Worm (Caenorhabditis elegans) whole organism, late embryonic: ENCODE results near the gene ZK154.5.

Experiments
- C08G9.2 ChIP-seq: sonication (generic microtip); optimal IDR thresholded peaks from 2 replicates; lab custom pipeline; 2016; ENCODE audit warnings: mild to moderate bottlenecking, missing genetic modification characterization, moderate library complexity, missing compliant biosample characterization
- C38D4.7 ChIP-seq: fragments of 200-800 bp; sonication (Bioruptor generic); optimal IDR thresholded peaks from 2 replicates; lab custom pipeline; 2018; ENCODE audit warnings: mild to moderate bottlenecking, missing genetic modification characterization, moderate library complexity, missing compliant biosample characterization
- F13H6.1 ChIP-seq: sonication (generic microtip); optimal IDR thresholded peaks from 2 replicates; lab custom pipeline; 2016; ENCODE audit warnings: missing genetic modification characterization, missing compliant biosample characterization
- K09A11.1 ChIP-seq: sonication (generic microtip); optimal IDR thresholded peaks from 2 replicates; lab custom pipeline; 2017; ENCODE audit warnings: antibody characterized with exemption, mild to moderate bottlenecking, missing genetic modification characterization, missing compliant biosample characterization; ENCODE audit not compliant: insufficient read depth
- T23F11.4 ChIP-seq: fragments of 200-800 bp; sonication (Bioruptor generic); optimal IDR thresholded peaks from 2 replicates; lab custom pipeline; 2018; ENCODE audit warnings: mild to moderate bottlenecking, missing genetic modification characterization, missing compliant biosample characterization
- Y22D7AL.16 ChIP-seq: sonication (generic microtip); optimal IDR thresholded peaks from 2 replicates; lab custom pipeline; 2016; ENCODE audit warnings: missing genetic modification characterization, missing compliant biosample characterization
- ceh-19 ChIP-seq: fragments of 200-800 bp; sonication (Bioruptor generic); optimal IDR thresholded peaks from 2 replicates; lab custom pipeline; 2018; ENCODE audit warnings: mild to moderate bottlenecking, missing genetic modification characterization, missing compliant biosample characterization
- ceh-2 ChIP-seq: sonication (generic microtip); optimal IDR thresholded peaks from 2 replicates; lab custom pipeline; 2016; ENCODE audit warnings: missing genotype, missing genetic modification characterization, missing compliant biosample characterization
- ceh-22 ChIP-seq: sonication (generic microtip); optimal IDR thresholded peaks from 2 replicates; lab custom pipeline; 2017; ENCODE audit warnings: missing biosample characterization, missing genetic modification characterization
- ceh-24 ChIP-seq: sonication (generic microtip); optimal IDR thresholded peaks from 2 replicates; lab custom pipeline; 2016; ENCODE audit warnings: mild to moderate bottlenecking, missing genetic modification characterization, missing compliant biosample characterization
- ceh-31 ChIP-seq: sonication (generic microtip); optimal IDR thresholded peaks from 2 replicates; lab custom pipeline; 2016; ENCODE audit warnings: missing genetic modification characterization, missing compliant biosample characterization
- ceh-34 ChIP-seq: sonication (generic microtip); optimal IDR thresholded peaks from 2 replicates; lab custom pipeline; 2016; ENCODE audit warnings: mild to moderate bottlenecking, missing genetic modification characterization, missing compliant biosample characterization
- ceh-45 ChIP-seq: fragments of 200-800 bp; sonication (Bioruptor generic); IDR thresholded peaks from 2 replicates; pipeline ENCODE4 v1.3.6; 2022; ENCODE audit warnings: missing genetic modification reagents, missing genetic modification characterization, missing compliant biosample characterization
- dve-1 ChIP-seq: sonication (generic microtip); optimal IDR thresholded peaks from 2 replicates; lab custom pipeline; 2017; ENCODE audit warnings: antibody characterized with exemption, mild to moderate bottlenecking, missing genetic modification characterization, missing compliant biosample characterization
- elt-2 ChIP-seq: sonication (generic microtip); optimal IDR thresholded peaks from 2 replicates; lab custom pipeline; 2016; ENCODE audit warnings: missing genetic modification reagents, missing genetic modification characterization, missing compliant biosample characterization
- fax-1 ChIP-seq: sonication (generic microtip); optimal IDR thresholded peaks from 2 replicates; lab custom pipeline; 2016; ENCODE audit warnings: missing genotype, missing genetic modification characterization, missing compliant biosample characterization
- fkh-10 ChIP-seq: fragments of 150-350 bp; optimal IDR thresholded peaks from 2 replicates; lab custom pipeline; 2014; ENCODE audit warnings: missing biosample characterization, missing genetic modification reagents, missing genetic modification characterization
- gmeb-2 ChIP-seq: sonication (generic microtip); optimal IDR thresholded peaks from 2 replicates; lab custom pipeline; 2016; ENCODE audit warnings: missing genetic modification characterization, inconsistent platforms, missing compliant biosample characterization
- hlh-13 ChIP-seq: fragments of 200-800 bp; sonication (Bioruptor generic); optimal IDR thresholded peaks from 2 replicates; lab custom pipeline; 2018; ENCODE audit warnings: mild to moderate bottlenecking, missing genetic modification characterization, missing compliant biosample characterization
- hlh-6 ChIP-seq: sonication (generic microtip); optimal IDR thresholded peaks from 2 replicates; lab custom pipeline; 2016; ENCODE audit warnings: missing genotype, missing genetic modification characterization, missing compliant biosample characterization
- hlh-8 ChIP-seq: sonication (generic microtip); optimal IDR thresholded peaks from 2 replicates; lab custom pipeline; 2016; ENCODE audit warnings: missing genotype, missing genetic modification characterization, missing compliant biosample characterization
- lim-6 ChIP-seq: sonication (generic microtip); optimal IDR thresholded peaks from 2 replicates; lab custom pipeline; 2016; ENCODE audit warnings: missing genetic modification characterization, missing compliant biosample characterization
- nhr-11 ChIP-seq: fragments of 150-350 bp; optimal IDR thresholded peaks from 2 replicates; lab custom pipeline; 2014; ENCODE audit warnings: missing biosample characterization, missing genetic modification characterization
- nhr-232 ChIP-seq: sonication (generic microtip); optimal IDR thresholded peaks from 2 replicates; lab custom pipeline; 2016; ENCODE audit warnings: missing genetic modification characterization, missing compliant biosample characterization
- pag-3 ChIP-seq: sonication (generic microtip); optimal IDR thresholded peaks from 2 replicates; lab custom pipeline; 2016; ENCODE audit warnings: missing compliant biosample characterization, missing genetic modification characterization, borderline replicate concordance
- pax-1 ChIP-seq: fragments of 150-350 bp; optimal IDR thresholded peaks from 2 replicates; lab custom pipeline; 2014; ENCODE audit warnings: missing biosample characterization, missing genetic modification characterization
- pqm-1 ChIP-seq: sonication (generic microtip); optimal IDR thresholded peaks from 2 replicates; lab custom pipeline; 2016; ENCODE audit warnings: missing genetic modification characterization, missing compliant biosample characterization
- sox-2 ChIP-seq: fragments of 200-800 bp; sonication (Bioruptor generic); IDR thresholded peaks from 2 replicates; pipeline ENCODE4 v1.3.6; 2022; ENCODE audit warnings: missing genetic modification reagents, missing genetic modification characterization, missing compliant biosample characterization
- sox-4 ChIP-seq: sonication (generic microtip); optimal IDR thresholded peaks from 2 replicates; lab custom pipeline; 2017; ENCODE audit warnings: mild to moderate bottlenecking, missing genetic modification characterization, inconsistent platforms, missing compliant biosample characterization
- tbx-2 ChIP-seq: sonication (generic microtip); optimal IDR thresholded peaks from 2 replicates; lab custom pipeline; 2016; ENCODE audit warnings: missing genetic modification characterization, missing compliant biosample characterization
- tbx-7 ChIP-seq: sonication (generic microtip); optimal IDR thresholded peaks from 2 replicates; lab custom pipeline; 2016; ENCODE audit warnings: missing genotype, missing genetic modification characterization, missing compliant biosample characterization
- ttx-3 ChIP-seq: sonication (generic microtip); optimal IDR thresholded peaks from 2 replicates; lab custom pipeline; 2016; ENCODE audit warnings: missing genetic modification reagents, missing genetic modification characterization, missing compliant biosample characterization
- unc-42 ChIP-seq: sonication (generic microtip); optimal IDR thresholded peaks from 2 replicates; lab custom pipeline; 2016; ENCODE audit warnings: missing genotype, missing genetic modification characterization, missing compliant biosample characterization
- unc-86 ChIP-seq: sonication (generic microtip); optimal IDR thresholded peaks from 2 replicates; lab custom pipeline; 2016; ENCODE audit warnings: missing genetic modification characterization, missing compliant biosample characterization
- zip-5 ChIP-seq: sonication (generic microtip); optimal IDR thresholded peaks from 2 replicates; lab custom pipeline; 2016; ENCODE audit warnings: missing genetic modification characterization, missing compliant biosample characterization

ZK154.5 gene

ce11 chrX:7817555-7817954, 29.8 kb upstream of the ZK154.5 start:
- no peak for TF ChIP-seq C08G9.2 (tag; lab: Kevin White, UChicago)

DNA sequence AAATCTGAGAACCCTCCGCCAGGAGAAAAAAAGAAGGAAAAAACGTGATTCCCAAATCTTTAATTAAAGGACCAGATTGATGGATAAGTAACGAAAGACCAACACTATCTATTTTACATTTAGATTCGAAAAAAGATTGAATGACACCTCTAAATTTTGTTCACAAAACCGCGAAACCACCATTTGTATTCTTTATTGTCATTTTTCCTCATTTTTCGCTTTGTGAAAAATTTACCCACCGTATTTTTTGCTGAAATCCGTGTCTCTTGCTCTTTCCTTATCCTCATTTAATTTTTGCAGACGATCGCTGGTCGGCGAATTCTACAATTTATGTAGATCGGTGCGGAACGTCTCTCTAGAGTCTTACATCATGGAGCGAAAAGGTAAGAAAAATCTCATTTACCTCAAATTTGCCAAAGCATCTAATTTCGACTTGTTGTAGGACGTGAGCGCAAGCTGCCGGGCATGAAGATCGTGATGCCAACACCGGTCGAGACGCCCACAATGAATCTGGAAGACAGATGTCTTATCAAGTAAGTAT, 28.8 kb upstream of the ZK154.5 start, which contains the start of the genes sek-1 and R03G5.6:
sek-1 (plus strand) TSS at position 301 of the 541 bp plus-strand sequence.
R03G5.6 (minus strand) TSS at position 491 of the 541 bp plus-strand sequence.
- no peak for TF ChIP-seq ttx-3 (tag; lab: Kevin White, UChicago)
- TF ChIP-seq zip-5: no peak
- no peak for TF ChIP-seq hlh-6
- TF ChIP-seq ceh-34 (tag; lab: Kevin White, UChicago): no peak
- TF ChIP-seq hlh-8 (tag; lab: Kevin White, UChicago): no peak
- no peak for TF ChIP-seq ceh-31 (tag; lab: Kevin White, UChicago)
- no peak for TF ChIP-seq dve-1 (tag; lab: Kevin White, UChicago)
- no peak for TF ChIP-seq nhr-232 (tag; lab: Kevin White, UChicago)
- no peak for TF ChIP-seq sox-2 (GFP tag; lab: Robert Waterston, UW)
- TF ChIP-seq ceh-19: no peak
- TF ChIP-seq F13H6.1: no peak
- TF ChIP-seq T23F11.4: no peak
- TF ChIP-seq unc-86 (tag; lab: Kevin White, UChicago): no peak
- TF ChIP-seq Y22D7AL.16: no peak
- no peak for TF ChIP-seq pax-1
- TF ChIP-seq tbx-2 (tag; lab: Kevin White, UChicago): no peak
- TF ChIP-seq ceh-24 (tag; lab: Kevin White, UChicago): no peak
- TF ChIP-seq lim-6 (tag; lab: Kevin White, UChicago): no peak

DNA sequence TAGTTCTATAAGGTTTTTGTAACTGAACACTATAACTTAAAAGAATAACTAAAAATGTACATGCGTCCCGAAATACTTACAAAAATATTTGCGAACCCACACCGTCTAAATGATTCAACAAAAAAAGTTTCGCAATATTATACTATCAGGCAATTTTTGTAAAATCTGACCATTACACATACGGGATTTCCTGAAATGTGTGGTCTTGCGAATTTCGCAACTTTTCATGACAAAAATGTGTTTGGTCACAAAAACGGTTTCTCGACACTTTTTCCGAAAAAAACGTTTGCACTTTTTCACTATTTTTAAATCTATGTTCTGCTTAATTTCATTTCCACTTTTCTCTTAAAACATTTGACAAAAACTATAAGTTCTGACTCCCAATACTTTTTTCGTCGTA, 27.5 kb upstream of the ZK154.5 start:
- TF ChIP-seq gmeb-2 (tag; lab: Kevin White, UChicago): no peak
- no peak for TF ChIP-seq unc-42 (tag; lab: Kevin White, UChicago)
- TF ChIP-seq pqm-1: no peak
- no peak for TF ChIP-seq nhr-11
- no peak for TF ChIP-seq unc-86 (tag; lab: Kevin White, UChicago)
- no peak for TF ChIP-seq C38D4.7 (GFP tag; lab: Kevin White, UChicago)
- no peak for TF ChIP-seq ceh-22 (tag; lab: Kevin White, UChicago)
- TF ChIP-seq fkh-10 (GFP tag; lab: Kevin White, UChicago): no peak
- no peak for TF ChIP-seq fax-1 (tag; lab: Kevin White, UChicago)
- TF ChIP-seq K09A11.1 (tag; lab: Kevin White, UChicago): no peak
- no peak for TF ChIP-seq sox-4
- no peak for TF ChIP-seq hlh-6

ce11 chrX:7814747-7815146, 27.0 kb upstream of the ZK154.5 start:
- TF ChIP-seq hlh-13: no peak
- TF ChIP-seq elt-2 (tag; lab: Kevin White, UChicago): peak; percentile 50

ce11 chrX:7810991-7811390, 23.3 kb upstream of the ZK154.5 start:
- no peak for TF ChIP-seq pag-3 (tag; lab: Kevin White, UChicago)
- no peak for TF ChIP-seq elt-2 (tag; lab: Kevin White, UChicago)
- TF ChIP-seq unc-86 (tag; lab: Kevin White, UChicago): no peak
- TF ChIP-seq ceh-45 (GFP tag; lab: Robert Waterston, UW): no peak
- TF ChIP-seq tbx-7 (tag; lab: Kevin White, UChicago): no peak
- TF ChIP-seq ceh-2: no peak
